Worm (Caenorhabditis elegans) whole organism, L4/young adult: ENCODE results near the gene F58A4.6.

Experiments used
- W03F9.2 ChIP-seq: fragments of 150-350 bp; optimal IDR thresholded peaks from 2 replicates; lab custom pipeline; 2014; ENCODE audit warnings: missing biosample characterization, missing genetic modification characterization
- him-1 ChIP-seq: sonication (generic microtip); optimal IDR thresholded peaks from 2 replicates; lab custom pipeline; 2016; ENCODE audit warnings: missing genotype, missing genetic modification reagents, missing genetic modification characterization, missing compliant biosample characterization

DNA sequence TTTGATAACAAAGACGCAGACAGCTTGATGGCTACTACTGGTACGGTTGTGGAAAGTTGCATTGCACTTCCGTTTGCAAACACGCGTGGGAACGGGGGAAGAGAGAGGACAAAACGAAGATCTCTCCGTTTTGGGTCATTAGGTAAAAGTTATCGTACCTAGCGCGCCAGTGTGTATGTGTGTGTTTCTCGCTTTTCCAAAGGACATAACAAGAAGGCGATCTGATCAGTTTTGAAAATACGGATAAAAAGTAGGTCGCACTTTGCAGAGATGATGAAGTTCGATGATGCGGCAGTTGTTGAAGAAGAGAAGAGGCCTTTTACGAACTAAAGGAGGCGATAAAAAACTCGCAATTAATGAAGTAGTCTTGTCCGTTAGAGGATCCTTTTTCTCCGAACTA is 30.8 kb downstream of the F58A4.6 start:
- TF ChIP-seq W03F9.2 (no peak), him-1 (no peak)
